Worm (Caenorhabditis elegans): ENCODE data around the gene spig-3.
A peak's percentile ranks its signal among the peaks of the same experiment; 100 is the strongest.

spig-3 gene

DNA sequence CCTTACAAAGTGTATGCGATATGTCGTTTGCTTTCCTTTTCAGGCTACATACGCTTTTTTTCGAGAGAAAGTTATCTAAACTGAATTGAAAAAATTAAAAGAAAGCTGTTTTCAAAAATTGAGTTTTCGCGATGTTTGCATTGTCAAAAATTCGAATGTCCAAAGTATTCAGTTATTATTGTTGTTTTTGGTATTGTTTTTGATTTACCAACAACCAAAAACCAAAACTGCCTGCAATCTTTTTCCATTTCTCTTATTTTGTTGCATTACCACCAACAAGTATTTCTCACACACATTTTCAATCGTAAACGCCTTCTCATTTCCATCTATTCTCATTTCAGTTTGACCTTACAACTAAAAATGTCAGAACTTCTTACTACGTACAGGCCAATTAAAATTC lies 29.3 kb upstream of the spig-3 start, which contains the start of gene pepm-1:
Gene pepm-1 (plus strand): TSS at position 301 of the 400 bp plus-strand sequence.
- TF ChIP-seq spr-1 (tag; optimal IDR thresholded peaks at IDR 0.05) (no peak), Y105C5A.15 (GFP tag; IDR thresholded peaks at IDR 0.05) (no peak), set-16 (GFP tag; IDR thresholded peaks at IDR 0.05) (no peak), snpc-4 (tag; optimal IDR thresholded peaks at IDR 0.05) (no peak), cey-2 (tag; optimal IDR thresholded peaks at IDR 0.05; ENCODE audit: borderline replicate concordance, insufficient read depth) (no peak), dmd-9 (GFP tag; IDR thresholded peaks at IDR 0.05) (no peak)

DNA sequence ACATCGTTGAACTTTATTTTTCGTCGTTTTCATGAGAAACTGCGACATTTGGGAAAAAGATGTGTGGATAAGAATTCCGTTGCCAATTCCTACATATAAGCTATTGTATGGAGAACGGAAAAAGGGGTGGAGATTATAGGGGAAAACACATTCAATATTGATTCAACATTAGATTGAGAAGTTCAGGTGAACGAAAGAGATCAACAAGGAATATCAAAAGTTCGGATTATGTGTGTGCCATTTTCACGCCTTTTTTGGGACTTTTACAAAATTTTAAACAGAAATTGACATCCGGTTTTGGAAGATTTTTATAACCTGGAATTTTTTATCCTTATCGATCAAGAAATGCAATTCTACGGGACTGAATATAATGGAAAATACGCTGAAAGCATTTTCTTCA lies 28.3 kb upstream of the spig-3 start, which contains the start of gene F47B8.5:
Gene F47B8.5 (minus strand): TSS at position 101 of the 400 bp plus-strand sequence.
- TF ChIP-seq lin-1 (GFP tag; IDR thresholded peaks at IDR 0.05): no peak

DNA sequence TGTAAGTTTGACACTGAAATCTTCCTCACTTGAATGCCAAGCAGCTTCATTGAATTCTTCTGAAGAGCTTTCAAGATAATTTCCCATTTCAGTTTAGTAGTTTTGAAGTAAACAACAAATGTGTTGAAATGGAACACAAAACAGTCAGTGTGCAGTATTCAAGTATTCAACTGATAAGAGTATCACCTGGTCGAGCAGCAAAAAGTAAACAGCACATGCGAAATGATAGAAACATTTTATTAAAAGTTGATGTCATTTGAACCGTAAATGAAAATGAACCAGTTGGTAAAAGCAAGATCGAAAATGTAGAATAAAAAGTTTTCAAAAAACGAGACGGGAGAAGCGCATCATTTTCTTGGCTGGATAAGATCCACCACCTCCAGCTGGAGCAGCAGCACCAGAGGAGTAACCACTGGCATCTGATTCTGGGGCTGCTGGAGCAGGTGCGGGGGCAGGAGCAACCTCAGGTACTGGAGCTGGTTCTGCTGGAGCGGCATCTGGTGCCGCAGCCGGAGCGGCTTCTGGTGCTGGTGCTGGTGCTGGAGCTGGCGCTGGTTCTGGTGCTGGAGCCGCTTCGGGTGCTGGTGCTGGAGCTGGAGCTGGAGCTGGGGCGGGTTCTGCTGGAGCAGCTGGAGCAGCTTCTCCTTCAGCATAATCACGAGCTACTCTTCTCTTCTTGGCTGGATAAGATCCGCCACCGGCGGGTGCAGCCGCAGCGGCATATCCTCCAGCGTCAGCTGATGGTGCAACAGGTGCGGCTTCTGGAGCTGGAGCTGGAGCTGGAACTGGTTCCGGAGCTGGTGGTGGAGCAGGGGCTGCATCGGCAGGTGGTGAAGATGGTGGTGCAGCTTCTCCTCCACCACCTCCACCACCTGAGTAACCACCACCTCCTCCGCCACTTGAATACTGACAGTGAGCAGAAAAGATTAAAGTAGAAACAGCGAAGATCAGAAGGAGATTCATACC lies 25.3 kb upstream of the spig-3 start, which contains the start of the genes F47B8.4 and F47B8.18:
Gene F47B8.4 (minus strand): TSS at position 172 of the 966 bp plus-strand sequence.
Gene F47B8.18 (minus strand): TSS at position 963 of the 966 bp plus-strand sequence.
- TF ChIP-seq lim-7 (GFP tag; IDR thresholded peaks at IDR 0.05) (peak; percentile 32; the same call in 1 of the 2 replicates), aha-1 (tag) (peak; percentile 76), hlh-30 (tag; optimal IDR thresholded peaks at IDR 0.05; ENCODE audit: insufficient read depth) (peak; percentile 45), daf-8 (GFP tag; IDR thresholded peaks at IDR 0.05) (no peak), rbr-2 (tag; optimal IDR thresholded peaks at IDR 0.05) (no peak), hif-1 (tag; optimal IDR thresholded peaks at IDR 0.05) (no peak), nhr-102 (tag; optimal IDR thresholded peaks at IDR 0.05) (no peak), mdl-1 (tag; optimal IDR thresholded peaks at IDR 0.05) (peak in 1 of 2 experiments; percentile 53), duxl-1 (tag; optimal IDR thresholded peaks at IDR 0.05; ENCODE audit: poor library complexity) (no peak), dve-1 (tag; optimal IDR thresholded peaks at IDR 0.05; ENCODE audit: insufficient read depth) (no peak), set-16 (GFP tag; IDR thresholded peaks at IDR 0.05) (peak; percentile 99), php-3 (GFP tag; IDR thresholded peaks at IDR 0.05) (no peak), D1046.2 (GFP tag; IDR thresholded peaks at IDR 0.05) (no peak), nhr-77 (tag; optimal IDR thresholded peaks at IDR 0.05) (peak; percentile 20), nhr-10 (tag; optimal IDR thresholded peaks at IDR 0.05) (no peak), nhr-42 (GFP tag; IDR thresholded peaks at IDR 0.05) (no peak), lin-29 (GFP tag; IDR thresholded peaks at IDR 0.05) (no peak), dpl-1 (GFP tag; optimal IDR thresholded peaks at IDR 0.05) (no peak), zag-1 (tag; optimal IDR thresholded peaks at IDR 0.05) (no peak), nhr-76 (tag; optimal IDR thresholded peaks at IDR 0.05) (no peak), mdt-29 (GFP tag; IDR thresholded peaks at IDR 0.05) (no peak), nhr-28 (tag; optimal IDR thresholded peaks at IDR 0.05) (peak; percentile 76), dmd-8 (GFP tag; IDR thresholded peaks at IDR 0.05) (no peak), mxl-3 (GFP tag; optimal IDR thresholded peaks at IDR 0.05) (peak; percentile 13), nhr-237 (tag; optimal IDR thresholded peaks at IDR 0.05) (no peak), lin-13 (GFP tag; optimal IDR thresholded peaks at IDR 0.05) (no peak), saeg-2 (GFP tag; IDR thresholded peaks at IDR 0.05) (no peak), Y75B8A.6 (GFP tag; IDR thresholded peaks at IDR 0.05) (no peak), Y105C5A.15 (GFP tag; IDR thresholded peaks at IDR 0.05) (no peak), lin-38 (GFP tag; IDR thresholded peaks at IDR 0.05) (no peak), ceh-62 (tag; optimal IDR thresholded peaks at IDR 0.05) (no peak), T20F7.1 (GFP tag; optimal IDR thresholded peaks at IDR 0.05) (no peak), tag-97 (GFP tag; IDR thresholded peaks at IDR 0.05) (no peak), egl-27 (tag; optimal IDR thresholded peaks at IDR 0.05) (no peak), F49E8.2 (tag; optimal IDR thresholded peaks at IDR 0.05; ENCODE audit: borderline replicate concordance) (no peak), skn-1 (tag; optimal IDR thresholded peaks at IDR 0.05) (no peak), egl-43 (GFP tag; IDR thresholded peaks at IDR 0.05) (no peak), Y5F2A.4 (GFP tag; optimal IDR thresholded peaks at IDR 0.05) (no peak), nhr-48 (tag; optimal IDR thresholded peaks at IDR 0.05) (no peak), spr-1 (tag; optimal IDR thresholded peaks at IDR 0.05) (no peak), attf-4 (tag; optimal IDR thresholded peaks at IDR 0.05) (no peak)
